Fruit fly (Drosophila melanogaster): ENCODE data around the gene ChLD3.

The ChLD3 gene

dm6 chr2L:16727578-16728023, 11.0 kb upstream of the ChLD3 start, which contains the start of gene VhaSFD (continued):
- TF ChIP-seq stwl (tag; optimal IDR thresholded peaks at IDR 0.05) (peak; percentile 84), BEAF-32 (GFP tag; optimal IDR thresholded peaks at IDR 0.05) (peak; percentile 62), CG2120 (GFP tag; optimal IDR thresholded peaks at IDR 0.05) (peak; percentile 19), Pdp1 (GFP tag; optimal IDR thresholded peaks at IDR 0.05) (peak in 1 of 2 experiments; percentile 57), Ptx1 (GFP tag; IDR thresholded peaks at IDR 0.05) (no peak), nmo (GFP tag; optimal IDR thresholded peaks at IDR 0.05) (peak; percentile 28), CG6854 (GFP tag; optimal IDR thresholded peaks at IDR 0.05) (peak; percentile 60), CG30020 (tag; optimal IDR thresholded peaks at IDR 0.05) (peak; percentile 41), CG34376 (GFP tag; optimal IDR thresholded peaks at IDR 0.05) (peak; percentile 54), Neu2 (GFP tag; optimal IDR thresholded peaks at IDR 0.05; ENCODE audit: borderline replicate concordance) (no peak), CG4820 (GFP tag; optimal IDR thresholded peaks at IDR 0.05) (no peak), YL-1 (GFP tag; optimal IDR thresholded peaks at IDR 0.05) (peak; percentile 71), jumu (GFP tag; optimal IDR thresholded peaks at IDR 0.05) (no peak), Drgx (GFP tag; IDR thresholded peaks at IDR 0.05) (peak; percentile 38; the same call in 1 of the 2 replicates), Eip74EF (GFP tag; optimal IDR thresholded peaks at IDR 0.05) (peak in 1 of 2 experiments; percentile 28), CG14710 (tag; optimal IDR thresholded peaks at IDR 0.05) (peak; percentile 58), Blimp-1 (GFP tag; optimal IDR thresholded peaks at IDR 0.05) (no peak), CG10267 (tag; optimal IDR thresholded peaks at IDR 0.05) (peak; percentile 61), CG3847 (GFP tag; IDR thresholded peaks at IDR 0.05) (peak; percentile 40; the same call in 1 of the 2 replicates), CG10565 (GFP tag; optimal IDR thresholded peaks at IDR 0.05) (no peak), CG10147 (GFP tag; optimal IDR thresholded peaks at IDR 0.05) (peak; percentile 19), CG6683 (GFP tag; optimal IDR thresholded peaks at IDR 0.05) (peak; percentile 7), CG17829 (tag; optimal IDR thresholded peaks at IDR 0.05) (peak; percentile 56), CG15696 (tag; optimal IDR thresholded peaks at IDR 0.05) (peak; percentile 28), CG15601 (tag; optimal IDR thresholded peaks at IDR 0.05) (peak; percentile 33), CG8924 (tag; optimal IDR thresholded peaks at IDR 0.05) (peak; percentile 32), danr (GFP tag; IDR thresholded peaks at IDR 0.05) (no peak), psq (GFP tag; optimal IDR thresholded peaks at IDR 0.05) (no peak), sqz (GFP tag; optimal IDR thresholded peaks at IDR 0.05) (no peak), Awh (GFP tag; IDR thresholded peaks at IDR 0.05) (no peak), Ets97D (GFP tag; optimal IDR thresholded peaks at IDR 0.05) (peak; percentile 40), Dref (GFP tag; IDR thresholded peaks at IDR 0.05) (peak; percentile 94), D (optimal IDR thresholded peaks at IDR 0.05) (no peak), D (GFP tag; optimal IDR thresholded peaks at IDR 0.05) (no peak), scrt (GFP tag; optimal IDR thresholded peaks at IDR 0.05) (no peak), Fer1 (GFP tag; optimal IDR thresholded peaks at IDR 0.05) (peak; percentile 65), fu2 (GFP tag; optimal IDR thresholded peaks at IDR 0.05) (peak; percentile 34), Hmx (GFP tag; optimal IDR thresholded peaks at IDR 0.05) (no peak), CG34224 (GFP tag; IDR thresholded peaks at IDR 0.05; ENCODE audit: partially characterized antibody) (peak; percentile 72), CG7786 (GFP tag; optimal IDR thresholded peaks at IDR 0.05) (no peak), hb (GFP tag; IDR thresholded peaks at IDR 0.05; ENCODE audit: partially characterized antibody) (peak; percentile 50; the same call in 1 of the 3 replicates), CG16813 (GFP tag; IDR thresholded peaks at IDR 0.05; ENCODE audit: partially characterized antibody) (peak; percentile 66), CG4328 (GFP tag; optimal IDR thresholded peaks at IDR 0.05) (peak; percentile 7), CG15479 (GFP tag; optimal IDR thresholded peaks at IDR 0.05) (no peak), chinmo (GFP tag; IDR thresholded peaks at IDR 0.05; ENCODE audit: partially characterized antibody) (peak; percentile 80; the same call in 3 of the 4 replicates), CG12659 (GFP tag; optimal IDR thresholded peaks at IDR 0.05) (peak; percentile 63), CG1233 (GFP tag; optimal IDR thresholded peaks at IDR 0.05) (peak; percentile 5), MBD-R2 (GFP tag; IDR thresholded peaks at IDR 0.05) (peak; percentile 62), Nf-YC (tag; optimal IDR thresholded peaks at IDR 0.05) (peak; percentile 36)

Measured in whole organism, embryonic.